Fruit fly (Drosophila melanogaster) whole organism, embryonic: ENCODE results near the gene CG31988.
A peak's percentile ranks its signal among the peaks of the same experiment; 100 is the strongest.

Experiments
- Atf6 ChIP-seq: fragments of 200-800 bp; sonication (Bioruptor generic); IDR thresholded peaks from 2 replicates; pipeline ENCODE4 v1.3.6; 2022; ENCODE audit warnings: missing biosample characterization, missing genetic modification characterization
- BtbVII ChIP-seq: fragments of 200-800 bp; sonication (Bioruptor generic); optimal IDR thresholded peaks from 3 replicates; lab custom pipeline; 2017; ENCODE audit warnings: missing biosample characterization, mild to moderate bottlenecking, missing genetic modification characterization
- CG10959 ChIP-seq: fragments of 200-800 bp; sonication (Bioruptor generic); IDR thresholded peaks from 2 replicates; pipeline ENCODE4 v1.3.6; 2022; ENCODE audit warnings: missing biosample characterization, missing genetic modification characterization
- CG11504 ChIP-seq: fragments of 200-800 bp; sonication (Bioruptor generic); optimal IDR thresholded peaks from 3 replicates; lab custom pipeline; 2019; ENCODE audit warnings: missing biosample characterization, mild to moderate bottlenecking, missing genetic modification characterization, moderate library complexity
- CG12071 ChIP-seq: fragments of 200-800 bp; sonication (Bioruptor generic); optimal IDR thresholded peaks from 3 replicates; lab custom pipeline; 2018; ENCODE audit warnings: missing biosample characterization, mild to moderate bottlenecking, missing genetic modification characterization
- CG13424 ChIP-seq: fragments of 200-800 bp; sonication (Bioruptor generic); optimal IDR thresholded peaks from 2 replicates; lab custom pipeline; 2019; ENCODE audit warnings: missing biosample characterization, mild to moderate bottlenecking, missing genetic modification characterization, moderate library complexity
- CG13775 ChIP-seq: fragments of 200-800 bp; sonication (Bioruptor generic); optimal IDR thresholded peaks from 3 replicates; lab custom pipeline; 2017; ENCODE audit warnings: missing biosample characterization, mild to moderate bottlenecking, missing genetic modification characterization
- CG16813 ChIP-seq: fragments of 200-800 bp; sonication (Bioruptor generic); IDR thresholded peaks from 3 replicates; pipeline ENCODE4 v1.3.6; 2022; ENCODE audit warnings: missing biosample characterization, missing genetic modification characterization; ENCODE audit not compliant: partially characterized antibody
- CG18599 ChIP-seq: fragments of 200-800 bp; sonication (Bioruptor generic); optimal IDR thresholded peaks from 3 replicates; lab custom pipeline; 2017; ENCODE audit warnings: missing biosample characterization, missing genetic modification characterization, mild to moderate bottlenecking, moderate library complexity, missing genetic modification reagents
- CG2678 ChIP-seq: fragments of 200-800 bp; sonication (Bioruptor generic); optimal IDR thresholded peaks from 3 replicates; lab custom pipeline; 2019; ENCODE audit warnings: missing biosample characterization, mild to moderate bottlenecking, missing genetic modification characterization, moderate library complexity
- CG31365 ChIP-seq: fragments of 200-800 bp; sonication (Bioruptor generic); optimal IDR thresholded peaks from 2 replicates; lab custom pipeline; 2018; ENCODE audit warnings: missing biosample characterization, mild to moderate bottlenecking, missing genetic modification characterization
- CG3163 ChIP-seq: fragments of 200-800 bp; sonication (Bioruptor generic); optimal IDR thresholded peaks from 3 replicates; lab custom pipeline; 2016; ENCODE audit warnings: missing biosample characterization, missing genetic modification characterization
- CG32772 ChIP-seq: fragments of 200-800 bp; sonication (Bioruptor generic); IDR thresholded peaks from 2 replicates; pipeline ENCODE4 v1.3.6; 2022; ENCODE audit warnings: missing biosample characterization, missing genetic modification characterization
- CG3281 ChIP-seq: fragments of 200-800 bp; sonication (Bioruptor generic); optimal IDR thresholded peaks from 3 replicates; lab custom pipeline; 2017; ENCODE audit warnings: missing biosample characterization, mild to moderate bottlenecking, missing genetic modification characterization
- CG4360 ChIP-seq: fragments of 200-800 bp; sonication (Bioruptor generic); IDR thresholded peaks from 2 replicates; pipeline ENCODE4 v1.3.6; 2022; ENCODE audit warnings: missing biosample characterization, missing genetic modification characterization
- CG43689 ChIP-seq: fragments of 200-800 bp; sonication (Bioruptor generic); IDR thresholded peaks from 2 replicates; pipeline ENCODE4 v1.3.6; 2022; ENCODE audit warnings: missing biosample characterization, missing genetic modification characterization
- CG4854 ChIP-seq: fragments of 200-800 bp; sonication (Bioruptor generic); optimal IDR thresholded peaks from 2 replicates; lab custom pipeline; 2016; ENCODE audit warnings: missing biosample characterization, missing genetic modification characterization, inconsistent platforms
- CG8944 ChIP-seq: fragments of 200-800 bp; sonication (Bioruptor generic); optimal IDR thresholded peaks from 3 replicates; lab custom pipeline; 2016; ENCODE audit warnings: missing biosample characterization, missing genetic modification characterization
- CG9797 ChIP-seq: fragments of 200-800 bp; sonication (Bioruptor generic); optimal IDR thresholded peaks from 3 replicates; lab custom pipeline; 2018; ENCODE audit warnings: missing biosample characterization, mild to moderate bottlenecking, missing genetic modification characterization
- CG9932 ChIP-seq: fragments of 200-800 bp; sonication (Bioruptor generic); IDR thresholded peaks from 2 replicates; pipeline ENCODE4 v1.3.6; 2022; ENCODE audit warnings: missing biosample characterization, missing genetic modification characterization
- D19A ChIP-seq: fragments of 200-800 bp; optimal IDR thresholded peaks from 3 replicates; lab custom pipeline; 2019; ENCODE audit warnings: missing biosample characterization, mild to moderate bottlenecking, missing genetic modification characterization, moderate library complexity
- Dad ChIP-seq: fragments of 200-800 bp; sonication (Bioruptor generic); optimal IDR thresholded peaks from 3 replicates; lab custom pipeline; 2016; ENCODE audit warnings: missing biosample characterization, missing genetic modification characterization
- Dip3 ChIP-seq: fragments of 200-800 bp; sonication (Bioruptor generic); optimal IDR thresholded peaks from 3 replicates; lab custom pipeline; 2016; ENCODE audit warnings: missing biosample characterization, missing genetic modification characterization
- Doc3 ChIP-seq: fragments of 200-800 bp; sonication (Bioruptor generic); IDR thresholded peaks from 3 replicates; pipeline ENCODE4 v1.3.6; 2022; ENCODE audit warnings: missing biosample characterization, missing genetic modification characterization; ENCODE audit not compliant: partially characterized antibody
- H15 ChIP-seq: fragments of 200-800 bp; sonication (Bioruptor generic); IDR thresholded peaks from 3 replicates; pipeline ENCODE4 v1.3.6; 2022; ENCODE audit warnings: missing biosample characterization, missing genetic modification characterization
- HHEX ChIP-seq: fragments of 200-800 bp; sonication (Bioruptor generic); optimal IDR thresholded peaks from 3 replicates; lab custom pipeline; 2017; ENCODE audit warnings: missing biosample characterization, mild to moderate bottlenecking, missing genetic modification characterization, missing genetic modification reagents
- Hr3 ChIP-seq: fragments of 200-800 bp; sonication (Bioruptor generic); optimal IDR thresholded peaks from 3 replicates; lab custom pipeline; 2016; ENCODE audit warnings: missing biosample characterization, missing genetic modification characterization
- Hsf ChIP-seq: fragments of 200-800 bp; sonication (Bioruptor generic); optimal IDR thresholded peaks from 3 replicates; lab custom pipeline; 2016; ENCODE audit warnings: missing biosample characterization, missing genetic modification characterization
- NC2α ChIP-seq: fragments of 200-800 bp; sonication (Bioruptor generic); optimal IDR thresholded peaks from 2 replicates; lab custom pipeline; 2016; ENCODE audit warnings: missing biosample characterization, missing genetic modification characterization
- NfI ChIP-seq: fragments of 200-800 bp; sonication (Bioruptor generic); optimal IDR thresholded peaks from 3 replicates; lab custom pipeline; 2018; ENCODE audit warnings: missing biosample characterization, mild to moderate bottlenecking, missing genetic modification characterization, moderate library complexity
- Sox102F ChIP-seq: fragments of 200-800 bp; sonication (Bioruptor generic); optimal IDR thresholded peaks from 2 replicates; lab custom pipeline; 2018; ENCODE audit warnings: missing biosample characterization, mild to moderate bottlenecking, missing genetic modification characterization, moderate library complexity
- Taf1 ChIP-seq: fragments of 200-800 bp; sonication (Bioruptor generic); IDR thresholded peaks from 2 replicates; pipeline ENCODE4 v1.3.6; 2022; ENCODE audit warnings: missing biosample characterization, missing genetic modification characterization
- bab2 ChIP-seq: fragments of 200-800 bp; sonication (Bioruptor generic); optimal IDR thresholded peaks from 2 replicates; lab custom pipeline; 2016; ENCODE audit warnings: missing biosample characterization, missing genetic modification characterization
- croc ChIP-seq: fragments of 200-800 bp; sonication (Bioruptor generic); conservative IDR thresholded peaks from 3 replicates; pipeline ENCODE4 v1.3.6; 2022; ENCODE audit warnings: missing biosample characterization, missing genetic modification characterization
- gce ChIP-seq: fragments of 200-800 bp; sonication (Bioruptor generic); IDR thresholded peaks from 3 replicates; pipeline ENCODE4 v1.3.6; 2022; ENCODE audit warnings: missing biosample characterization, missing genetic modification characterization
- gsb-n ChIP-seq: fragments of 200-800 bp; sonication (Bioruptor generic); optimal IDR thresholded peaks from 3 replicates; lab custom pipeline; 2018; ENCODE audit warnings: missing biosample characterization, mild to moderate bottlenecking, missing genetic modification characterization
- gt ChIP-seq: fragments of 200-800 bp; sonication (Bioruptor generic); IDR thresholded peaks from 2 replicates; pipeline ENCODE4 v1.3.6; 2022; ENCODE audit warnings: missing biosample characterization, missing genetic modification characterization
- lov ChIP-seq, 2 experiments: fragments of 200-800 bp in 1 of 2; fragments of >200 bp in 1 of 2; sonication (Bioruptor generic) in 1 of 2; IDR thresholded peaks in 1 of 2; optimal IDR thresholded peaks in 1 of 2; 2 replicates in 1 of 2; 3 replicates in 1 of 2; pipeline versions ENCODE4 v1.3.6 to Lab custom; 2017 to 2022; ENCODE audit warnings: missing biosample characterization in 1 of 2, missing genetic modification characterization in 1 of 2
- mld ChIP-seq: fragments of 200-800 bp; sonication (Bioruptor generic); IDR thresholded peaks from 3 replicates; pipeline ENCODE4 v1.3.6; 2022; ENCODE audit warnings: missing biosample characterization, missing genetic modification characterization; ENCODE audit not compliant: partially characterized antibody
- rib ChIP-seq: fragments of 200-800 bp; sonication (Bioruptor generic); IDR thresholded peaks from 2 replicates; pipeline ENCODE4 v1.3.6; 2022; ENCODE audit warnings: missing biosample characterization, missing genetic modification characterization
- salm ChIP-seq: fragments of 200-800 bp; sonication (Bioruptor generic); optimal IDR thresholded peaks from 2 replicates; lab custom pipeline; 2018; ENCODE audit warnings: missing biosample characterization, mild to moderate bottlenecking, missing genetic modification characterization
- scrt ChIP-seq: fragments of 200-800 bp; sonication (Bioruptor generic); optimal IDR thresholded peaks from 2 replicates; lab custom pipeline; 2018; ENCODE audit warnings: missing biosample characterization, mild to moderate bottlenecking, missing genetic modification characterization, moderate library complexity
- sens ChIP-seq: fragments of 200-800 bp; sonication (Bioruptor generic); peaks from one replicate; lab custom pipeline; 2016; ENCODE audit warnings: missing biosample characterization, missing genetic modification characterization
- slbo ChIP-seq: fragments of 200-800 bp; sonication (Bioruptor generic); IDR thresholded peaks from 2 replicates; pipeline ENCODE4 v1.3.6; 2022; ENCODE audit warnings: missing biosample characterization, missing genetic modification characterization
- stc ChIP-seq: fragments of 200-800 bp; sonication (Bioruptor generic); IDR thresholded peaks from 2 replicates; pipeline ENCODE4 v1.3.6; 2022; ENCODE audit warnings: missing biosample characterization, missing genetic modification characterization
- toy ChIP-seq: fragments of 200-800 bp; sonication (Bioruptor generic); IDR thresholded peaks from 2 replicates; pipeline ENCODE4 v1.3.6; 2022; ENCODE audit warnings: missing biosample characterization, missing genetic modification characterization
- vfl ChIP-seq: fragments of 200-800 bp; sonication (Bioruptor generic); optimal IDR thresholded peaks from 2 replicates; lab custom pipeline; 2016; ENCODE audit warnings: missing biosample characterization, missing genetic modification characterization
- vnd ChIP-seq: fragments of 200-800 bp; sonication (Bioruptor generic); IDR thresholded peaks from 3 replicates; pipeline ENCODE4 v1.3.6; 2022; ENCODE audit warnings: missing biosample characterization, missing genetic modification characterization; ENCODE audit not compliant: partially characterized antibody

Gene CG31988

DNA sequence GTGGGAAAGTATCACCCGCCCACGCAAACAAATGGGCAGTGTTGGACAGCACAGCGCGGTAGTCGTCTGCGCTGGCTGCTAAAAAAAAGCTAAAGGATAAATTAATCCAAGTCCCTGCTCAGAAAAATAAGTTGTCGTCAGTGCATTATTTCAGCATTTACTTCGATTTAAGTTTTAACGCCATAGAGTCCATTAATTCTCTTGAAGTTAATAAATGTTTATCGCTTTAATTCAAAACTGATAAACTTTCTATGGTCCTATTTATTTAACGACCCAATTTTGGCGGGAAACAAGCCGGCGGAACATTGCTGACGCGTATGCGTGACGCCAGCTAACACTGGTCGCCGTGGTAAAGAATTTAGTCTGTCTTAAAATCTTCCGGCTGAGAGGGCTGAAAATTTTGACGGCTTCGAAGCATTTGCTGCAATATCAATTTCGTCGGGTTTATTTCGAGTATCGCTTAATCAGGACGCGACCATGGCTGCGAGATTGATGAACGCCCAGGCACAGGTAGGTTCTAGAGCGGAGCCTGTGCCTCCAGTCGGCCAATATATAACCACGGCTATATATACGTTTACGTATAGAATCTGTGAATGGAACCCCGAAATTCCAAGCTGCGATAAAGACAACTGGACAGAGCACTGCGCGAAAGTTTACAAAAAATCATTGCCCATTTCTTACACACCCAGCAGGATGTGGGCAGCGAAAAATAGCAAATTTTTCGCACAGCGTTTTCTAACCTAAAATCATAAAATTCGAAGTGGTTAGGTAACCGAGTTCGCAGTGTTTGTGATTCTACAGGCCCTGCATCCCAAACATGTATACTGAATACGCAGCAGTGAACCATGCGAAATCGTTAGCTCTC lies 34.1 kb downstream of the CG31988 start, which contains the start of the genes mAcon1, CG43345 and CG43346 (continued):
- peak; percentile 86 for TF ChIP-seq CG3281
- peak; percentile 84 for TF ChIP-seq CG9932 (GFP tag; lab: Robert Waterston, UW)
- peak; percentile 82 for TF ChIP-seq NC2α (GFP tag; lab: Kevin White, UChicago)
- 0 out of 2 replicates have a peak, but pooled peaks have one; percentile 33 for TF ChIP-seq CG32772
- TF ChIP-seq vnd (GFP tag; lab: Robert Waterston, UW) = no peak
- TF ChIP-seq mld = no peak
- TF ChIP-seq salm (tag; lab: Kevin White, UChicago) = no peak
- TF ChIP-seq Hsf (GFP tag; lab: Kevin White, UChicago) = peak; percentile 88
- TF ChIP-seq CG2678 (tag; lab: Kevin White, UChicago) = no peak
- TF ChIP-seq stc (GFP tag; lab: Robert Waterston, UW) = no peak
- no peak for TF ChIP-seq rib (GFP tag; lab: Robert Waterston, UW)
- peak; percentile 98 for TF ChIP-seq sens
- TF ChIP-seq croc (GFP tag; lab: Robert Waterston, UW) = peak; percentile 64
- TF ChIP-seq CG8944 (GFP tag; lab: Kevin White, UChicago) = peak; percentile 88
- no peak for TF ChIP-seq lov (optimal IDR thresholded peaks at IDR 0.05; lab: Kevin White, UChicago)
- TF ChIP-seq lov (GFP tag; IDR thresholded peaks at IDR 0.05; lab: Robert Waterston, UW) = no peak
- no peak for TF ChIP-seq CG11504
- peak; percentile 93 for TF ChIP-seq Dip3
- peak; percentile 85 for TF ChIP-seq bab2
- peak; percentile 69 for TF ChIP-seq CG4854 (GFP tag; lab: Kevin White, UChicago)
- TF ChIP-seq CG16813 (GFP tag; lab: Robert Waterston, UW) = no peak; the same call in 2 of the 3 replicates
- TF ChIP-seq H15 (GFP tag; lab: Robert Waterston, UW) = no peak
- peak; percentile 78 for TF ChIP-seq CG3163 (GFP tag; lab: Kevin White, UChicago)
- TF ChIP-seq CG10959 (GFP tag; lab: Robert Waterston, UW) = peak; percentile 53; the same call in 1 of the 2 replicates
- TF ChIP-seq NfI = peak; percentile 86
- TF ChIP-seq Hr3 (GFP tag; lab: Kevin White, UChicago) = peak; percentile 76
- TF ChIP-seq CG43689 (GFP tag; lab: Robert Waterston, UW) = no peak
- TF ChIP-seq CG12071 (GFP tag; lab: Kevin White, UChicago) = no peak
- TF ChIP-seq CG18599 (GFP tag; lab: Kevin White, UChicago) = peak; percentile 86
- TF ChIP-seq slbo = peak; percentile 83
- TF ChIP-seq HHEX (GFP tag; lab: Kevin White, UChicago) = peak; percentile 79
- TF ChIP-seq gt (GFP tag; lab: Robert Waterston, UW) = no peak
- 0 out of 2 replicates have a peak, but pooled peaks have one; percentile 30 for TF ChIP-seq toy (GFP tag; lab: Robert Waterston, UW)
- no peak for TF ChIP-seq Sox102F (GFP tag; lab: Kevin White, UChicago)
- TF ChIP-seq scrt (GFP tag; lab: Kevin White, UChicago) = no peak
- peak; percentile 77 for TF ChIP-seq CG13424 (tag; lab: Kevin White, UChicago)
- no peak for TF ChIP-seq CG4360 (GFP tag; lab: Robert Waterston, UW)
- TF ChIP-seq gce (GFP tag; lab: Robert Waterston, UW) = no peak
- TF ChIP-seq Dad (GFP tag; lab: Kevin White, UChicago) = peak; percentile 89
- TF ChIP-seq BtbVII = peak; percentile 54
- TF ChIP-seq CG9797 (GFP tag; lab: Kevin White, UChicago) = peak; percentile 61
- no peak for TF ChIP-seq D19A (tag; lab: Kevin White, UChicago)
- TF ChIP-seq Atf6 = peak; percentile 72
- no peak; the same call in 1 of the 2 replicates for TF ChIP-seq Taf1 (GFP tag; lab: Robert Waterston, UW)
- no peak for TF ChIP-seq Doc3
- TF ChIP-seq CG31365 (tag; lab: Kevin White, UChicago) = no peak
- TF ChIP-seq vfl (GFP tag; lab: Kevin White, UChicago) = peak; percentile 68
- TF ChIP-seq gsb-n (tag; lab: Kevin White, UChicago) = no peak
- peak; percentile 87 for TF ChIP-seq CG13775 (GFP tag; lab: Kevin White, UChicago)
